Fruit fly (Drosophila melanogaster): ENCODE results near the gene CG12877.
A peak's percentile ranks its signal among the peaks of the same experiment; 100 is the strongest.

The CG12877 gene

DNA sequence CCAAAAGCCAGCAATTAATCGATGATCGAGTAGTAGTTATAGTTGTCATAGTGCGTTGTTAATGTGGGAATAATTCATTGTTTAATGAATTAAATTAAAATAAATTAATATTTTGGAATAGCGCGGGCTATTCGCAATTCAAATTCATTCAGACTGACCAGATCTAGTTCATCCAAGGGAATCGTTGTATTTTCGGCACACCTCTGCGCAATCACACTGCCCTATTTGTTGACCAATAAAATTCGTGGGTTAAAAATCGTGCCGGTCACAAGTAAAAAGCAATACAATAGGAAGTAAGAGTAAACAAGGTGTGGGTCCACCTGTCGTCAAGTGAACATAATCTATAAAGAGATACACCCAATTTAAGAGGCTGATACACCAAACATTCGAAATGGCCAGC lies 27.9 kb upstream of the CG12877 start, which contains the start of gene CG12883:
Gene CG12883, plus strand, starts transcription at position 273 of the 400 bp plus-strand sequence.
- TF ChIP-seq ci (GFP tag; IDR thresholded peaks at IDR 0.05) (0 out of 3 replicates have a peak, but pooled peaks have one; percentile 12), CG15514 (GFP tag; optimal IDR thresholded peaks at IDR 0.05) (peak; percentile 52), vvl (GFP tag; IDR thresholded peaks at IDR 0.05) (peak; percentile 54; the same call in 1 of the 2 replicates), CG14050 (GFP tag; IDR thresholded peaks at IDR 0.05) (no peak), CG34422 (GFP tag; IDR thresholded peaks at IDR 0.05) (peak; percentile 14; the same call in 1 of the 3 replicates), CG9797 (GFP tag; optimal IDR thresholded peaks at IDR 0.05) (peak; percentile 61), CG10366 (GFP tag; IDR thresholded peaks at IDR 0.05) (no peak), B-H2 (GFP tag; optimal IDR thresholded peaks at IDR 0.05) (no peak), CG32772 (GFP tag; IDR thresholded peaks at IDR 0.05) (no peak), Nf-YB (GFP tag; optimal IDR thresholded peaks at IDR 0.05) (peak; percentile 84), CG12942 (GFP tag; optimal IDR thresholded peaks at IDR 0.05) (no peak), chinmo (GFP tag; IDR thresholded peaks at IDR 0.05; ENCODE audit: partially characterized antibody) (0 out of 4 replicates have a peak, but pooled peaks have one; percentile 16), gfzf (GFP tag; optimal IDR thresholded peaks at IDR 0.05) (peak; percentile 74), trh (GFP tag; optimal IDR thresholded peaks at IDR 0.05) (no peak), MBD-R2 (GFP tag; IDR thresholded peaks at IDR 0.05) (peak; percentile 66), Elba2 (GFP tag; optimal IDR thresholded peaks at IDR 0.05) (peak; percentile 63), pzg (GFP tag; optimal IDR thresholded peaks at IDR 0.05) (peak; percentile 59), twi (tag; optimal IDR thresholded peaks at IDR 0.05) (no peak), bbx (GFP tag; IDR thresholded peaks at IDR 0.05; ENCODE audit: partially characterized antibody) (peak; percentile 8; the same call in 1 of the 2 replicates), CG6791 (GFP tag; IDR thresholded peaks at IDR 0.05; ENCODE audit: partially characterized antibody) (no peak), CG4617 (GFP tag; optimal IDR thresholded peaks at IDR 0.05; ENCODE audit: borderline replicate concordance) (peak; percentile 3), Dp (GFP tag; optimal IDR thresholded peaks at IDR 0.05) (peak; percentile 82), unc-4 (GFP tag; IDR thresholded peaks at IDR 0.05; ENCODE audit: partially characterized antibody) (0 out of 2 replicates have a peak, but pooled peaks have one; percentile 33), MESR4 (GFP tag; optimal IDR thresholded peaks at IDR 0.05) (peak; percentile 46), CG12236 (GFP tag; optimal IDR thresholded peaks at IDR 0.05) (no peak), Nf-YC (tag; optimal IDR thresholded peaks at IDR 0.05) (peak; percentile 84), BEAF-32 (GFP tag; optimal IDR thresholded peaks at IDR 0.05) (peak; percentile 12), CG31388 (GFP tag; optimal IDR thresholded peaks at IDR 0.05) (no peak), E2f2 (GFP tag; IDR thresholded peaks at IDR 0.05) (peak; percentile 90), CG12659 (GFP tag; optimal IDR thresholded peaks at IDR 0.05) (peak; percentile 5), tgo (GFP tag; IDR thresholded peaks at IDR 0.05) (no peak)

DNA sequence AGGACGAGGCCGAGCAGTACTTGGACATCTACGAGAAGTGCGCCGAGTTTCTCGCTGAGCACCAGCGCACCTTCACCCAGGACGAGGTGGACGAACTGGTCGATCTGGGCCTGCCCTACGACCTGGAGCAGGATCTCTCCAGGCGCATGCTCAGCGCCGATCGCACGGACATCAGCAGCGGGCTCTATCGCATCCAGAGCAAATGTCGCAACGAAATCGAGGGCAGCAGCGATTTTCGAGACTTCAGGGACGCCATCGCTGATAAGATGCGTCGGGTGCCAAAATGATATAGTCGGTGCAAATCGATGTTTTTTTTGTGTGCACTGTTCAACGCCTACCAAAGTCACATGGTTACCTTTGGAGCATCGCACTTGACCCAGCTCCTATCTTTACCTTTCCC lies 27.2 kb upstream of the CG12877 start:
- TF ChIP-seq CG8478 (optimal IDR thresholded peaks at IDR 0.05) = peak; percentile 52
- TF ChIP-seq CG5953 (GFP tag; IDR thresholded peaks at IDR 0.05) = 0 out of 2 replicates have a peak, but pooled peaks have one; percentile 27
- no peak for TF ChIP-seq sisA (GFP tag; IDR thresholded peaks at IDR 0.05)

DNA sequence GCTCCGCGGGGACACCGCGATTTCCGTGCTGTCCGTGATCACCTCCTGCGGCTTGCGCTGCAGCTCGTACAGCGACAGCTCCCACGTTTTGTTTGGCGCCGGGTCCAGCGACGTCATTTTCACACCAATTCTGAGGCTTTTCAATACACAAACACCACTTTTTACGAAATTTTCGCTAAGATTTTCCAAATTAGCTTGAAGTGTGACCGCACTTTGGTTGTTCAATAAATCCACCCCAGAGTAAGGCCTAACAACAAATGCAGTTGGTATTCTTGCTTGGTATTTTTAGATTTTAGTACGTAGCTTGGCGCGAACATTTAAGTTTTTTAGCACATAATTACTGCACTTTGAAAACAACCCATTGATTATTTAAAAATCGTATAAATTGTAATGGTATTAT lies 25.1 kb upstream of the CG12877 start, which contains the start of gene Sce:
Gene Sce, minus strand, starts transcription at position 231 of the 400 bp plus-strand sequence.
- TF ChIP-seq slbo (GFP tag; IDR thresholded peaks at IDR 0.05) = no peak
- no peak for TF ChIP-seq dimm (GFP tag; IDR thresholded peaks at IDR 0.05)
- no peak for TF ChIP-seq HHEX (GFP tag; optimal IDR thresholded peaks at IDR 0.05)
- TF ChIP-seq sr (GFP tag; IDR thresholded peaks at IDR 0.05) = no peak
- no peak for TF ChIP-seq zf30C (GFP tag; optimal IDR thresholded peaks at IDR 0.05)
- TF ChIP-seq Hsf (GFP tag; optimal IDR thresholded peaks at IDR 0.05) = no peak
- no peak for TF ChIP-seq Ada2b (GFP tag; IDR thresholded peaks at IDR 0.05)
- TF ChIP-seq inv (GFP tag; IDR thresholded peaks at IDR 0.05; ENCODE audit: partially characterized antibody) = no peak
- no peak for TF ChIP-seq lola (GFP tag; optimal IDR thresholded peaks at IDR 0.05)
- TF ChIP-seq ham (GFP tag; IDR thresholded peaks at IDR 0.05) = no peak
- TF ChIP-seq ATbp (GFP tag; optimal IDR thresholded peaks at IDR 0.05) = no peak
- peak; percentile 91 for TF ChIP-seq MESR4 (GFP tag; optimal IDR thresholded peaks at IDR 0.05)
- TF ChIP-seq CG42726 (GFP tag; IDR thresholded peaks at IDR 0.05; ENCODE audit: partially characterized antibody) = no peak
- TF ChIP-seq unpg (GFP tag; optimal IDR thresholded peaks at IDR 0.05) = no peak
- no peak for TF ChIP-seq CG11456 (GFP tag; IDR thresholded peaks at IDR 0.05)
- no peak for TF ChIP-seq Oli (tag; optimal IDR thresholded peaks at IDR 0.05)
- no peak for TF ChIP-seq CG1647 (GFP tag; optimal IDR thresholded peaks at IDR 0.05)

Measured in whole organism, embryonic.